Fruit fly (Drosophila melanogaster): ENCODE results near the gene CG16974.

The CG16974 gene

dm6 chr2L:13229388-13229882 is 37.7 kb upstream of the CG16974 start, which contains the start of gene CG16815 (continued):
- TF ChIP-seq CTCF (GFP tag; optimal IDR thresholded peaks at IDR 0.05) (no peak), Nf-YC (tag; optimal IDR thresholded peaks at IDR 0.05) (no peak), sens (GFP tag) (no peak), Hsf (GFP tag; optimal IDR thresholded peaks at IDR 0.05) (no peak), aop (GFP tag; IDR thresholded peaks at IDR 0.05) (no peak), CG12942 (GFP tag; optimal IDR thresholded peaks at IDR 0.05) (no peak), cad (GFP tag; optimal IDR thresholded peaks at IDR 0.05) (peak; percentile 91)

dm6 chr2L:13227242-13227641 is 35.5 kb upstream of the CG16974 start, which contains the start of gene CG16813:
Gene CG16813, plus strand, starts transcription at chr2L:13227529.
- TF ChIP-seq Sry-β (GFP tag; optimal IDR thresholded peaks at IDR 0.05) (no peak), Side (GFP tag; optimal IDR thresholded peaks at IDR 0.05) (no peak), CG13894 (tag; optimal IDR thresholded peaks at IDR 0.05) (no peak), CG12104 (GFP tag; optimal IDR thresholded peaks at IDR 0.05) (no peak), Hey (tag; optimal IDR thresholded peaks at IDR 0.05) (no peak), CG11247 (GFP tag; IDR thresholded peaks at IDR 0.05) (no peak), CG4424 (GFP tag; optimal IDR thresholded peaks at IDR 0.05) (no peak), CG4820 (GFP tag; optimal IDR thresholded peaks at IDR 0.05) (no peak), ase (GFP tag; IDR thresholded peaks at IDR 0.05) (no peak), Fer3 (tag; optimal IDR thresholded peaks at IDR 0.05) (no peak), CG12659 (GFP tag; optimal IDR thresholded peaks at IDR 0.05) (no peak), CG30020 (tag; optimal IDR thresholded peaks at IDR 0.05) (no peak), Hsf (GFP tag; optimal IDR thresholded peaks at IDR 0.05) (no peak), pzg (GFP tag; optimal IDR thresholded peaks at IDR 0.05) (no peak), CG31224 (GFP tag; IDR thresholded peaks at IDR 0.05) (no peak), NfI (GFP tag; optimal IDR thresholded peaks at IDR 0.05) (no peak), nmo (GFP tag; optimal IDR thresholded peaks at IDR 0.05) (no peak), esg (GFP tag; conservative IDR thresholded peaks at IDR 0.05) (no peak), CG15601 (tag; optimal IDR thresholded peaks at IDR 0.05) (no peak), dm (GFP tag; optimal IDR thresholded peaks at IDR 0.05) (no peak), sens-2 (GFP tag; IDR thresholded peaks at IDR 0.05) (no peak), CG7963 (GFP tag; IDR thresholded peaks at IDR 0.05; ENCODE audit: partially characterized antibody) (no peak), CG8944 (GFP tag; optimal IDR thresholded peaks at IDR 0.05) (no peak), nerfin-1 (tag; optimal IDR thresholded peaks at IDR 0.05) (no peak), CG7928 (GFP tag; optimal IDR thresholded peaks at IDR 0.05) (no peak), BEAF-32 (GFP tag; optimal IDR thresholded peaks at IDR 0.05) (no peak), Scr (GFP tag; IDR thresholded peaks at IDR 0.05; ENCODE audit: partially characterized antibody) (no peak), tna (GFP tag; IDR thresholded peaks at IDR 0.05; ENCODE audit: partially characterized antibody) (no peak), ham (GFP tag; IDR thresholded peaks at IDR 0.05) (no peak), onecut (GFP tag; IDR thresholded peaks at IDR 0.05) (no peak), CG1603 (tag; optimal IDR thresholded peaks at IDR 0.05) (no peak), CG6813 (GFP tag; optimal IDR thresholded peaks at IDR 0.05) (no peak), Atf3 (GFP tag; optimal IDR thresholded peaks at IDR 0.05) (no peak), CG4854 (GFP tag; optimal IDR thresholded peaks at IDR 0.05) (no peak), ac (GFP tag; optimal IDR thresholded peaks at IDR 0.05) (peak; percentile 49), Hr39 (optimal IDR thresholded peaks at IDR 0.05) (no peak), oc (tag; optimal IDR thresholded peaks at IDR 0.05) (peak; percentile 26), rib (GFP tag; IDR thresholded peaks at IDR 0.05) (no peak), CG3838 (GFP tag; optimal IDR thresholded peaks at IDR 0.05) (no peak), twi (tag; optimal IDR thresholded peaks at IDR 0.05) (peak; percentile 45), CG42726 (GFP tag; IDR thresholded peaks at IDR 0.05; ENCODE audit: partially characterized antibody) (no peak), zen (tag; optimal IDR thresholded peaks at IDR 0.05) (peak; percentile 89), Dek (tag; optimal IDR thresholded peaks at IDR 0.05) (no peak), CG15479 (GFP tag; optimal IDR thresholded peaks at IDR 0.05) (peak; percentile 92)
